Fruit fly (Drosophila melanogaster) whole organism, embryonic: ENCODE data around the gene Ser.

Experiments
- Asciz ChIP-seq: fragments of 200-800 bp; sonication (Bioruptor generic); optimal IDR thresholded peaks from 2 replicates; lab custom pipeline; 2017; ENCODE audit warnings: missing biosample characterization, mild to moderate bottlenecking, missing genetic modification characterization, missing genetic modification reagents
- CG10366 ChIP-seq: fragments of 200-800 bp; sonication (Bioruptor generic); IDR thresholded peaks from 2 replicates; pipeline ENCODE4 v1.3.6; 2022; ENCODE audit warnings: missing biosample characterization, missing genetic modification characterization
- CG12236 ChIP-seq: fragments of 200-800 bp; sonication (Bioruptor generic); optimal IDR thresholded peaks from 2 replicates; lab custom pipeline; 2016; ENCODE audit warnings: missing biosample characterization, missing genetic modification characterization
- CG12769 ChIP-seq: fragments of 200-800 bp; sonication (Bioruptor generic); optimal IDR thresholded peaks from 2 replicates; lab custom pipeline; 2019; ENCODE audit warnings: missing biosample characterization, mild to moderate bottlenecking, missing genetic modification characterization, moderate library complexity
- CG14441 ChIP-seq: fragments of 200-800 bp; sonication (Bioruptor generic); IDR thresholded peaks from 2 replicates; pipeline ENCODE4 v1.3.6; 2022; ENCODE audit warnings: missing biosample characterization, missing genetic modification characterization
- CG1647 ChIP-seq: fragments of 200-800 bp; sonication (Bioruptor generic); optimal IDR thresholded peaks from 3 replicates; lab custom pipeline; 2016; ENCODE audit warnings: missing biosample characterization, missing genetic modification characterization
- CG17186 ChIP-seq: fragments of 200-800 bp; sonication (Bioruptor generic); optimal IDR thresholded peaks from 3 replicates; lab custom pipeline; 2017; ENCODE audit warnings: missing biosample characterization, missing genetic modification reagents, missing genetic modification characterization
- CG17328 ChIP-seq: fragments of 200-800 bp; sonication (Bioruptor generic); IDR thresholded peaks from 2 replicates; pipeline ENCODE4 v1.3.6; 2022; ENCODE audit warnings: missing biosample characterization, missing genetic modification characterization
- CG1792 ChIP-seq: fragments of 200-800 bp; sonication (Bioruptor generic); optimal IDR thresholded peaks from 2 replicates; lab custom pipeline; 2016; ENCODE audit warnings: missing biosample characterization, missing genetic modification characterization
- CG31365 ChIP-seq: fragments of 200-800 bp; sonication (Bioruptor generic); optimal IDR thresholded peaks from 2 replicates; lab custom pipeline; 2018; ENCODE audit warnings: missing biosample characterization, mild to moderate bottlenecking, missing genetic modification characterization
- CG3281 ChIP-seq: fragments of 200-800 bp; sonication (Bioruptor generic); optimal IDR thresholded peaks from 3 replicates; lab custom pipeline; 2017; ENCODE audit warnings: missing biosample characterization, mild to moderate bottlenecking, missing genetic modification characterization
- CG4404 ChIP-seq: fragments of 200-800 bp; sonication (Bioruptor generic); IDR thresholded peaks from 2 replicates; pipeline ENCODE4 v1.3.6; 2022; ENCODE audit warnings: missing biosample characterization, missing genetic modification characterization
- CG7786 ChIP-seq: fragments of 200-800 bp; sonication (Bioruptor generic); optimal IDR thresholded peaks from 2 replicates; lab custom pipeline; 2016; ENCODE audit warnings: missing biosample characterization, missing genetic modification characterization
- D19A ChIP-seq: fragments of 200-800 bp; optimal IDR thresholded peaks from 3 replicates; lab custom pipeline; 2019; ENCODE audit warnings: missing biosample characterization, mild to moderate bottlenecking, missing genetic modification characterization, moderate library complexity
- Dref ChIP-seq: fragments of 200-800 bp; sonication (Bioruptor generic); IDR thresholded peaks from 2 replicates; pipeline ENCODE4 v1.3.6; 2022; ENCODE audit warnings: missing biosample characterization, missing genetic modification characterization
- Drgx ChIP-seq: fragments of 200-800 bp; sonication (Bioruptor generic); IDR thresholded peaks from 2 replicates; pipeline ENCODE4 v1.3.6; 2022; ENCODE audit warnings: missing biosample characterization, missing genetic modification characterization
- Gsc ChIP-seq: fragments of 200-800 bp; sonication (Bioruptor generic); IDR thresholded peaks from 2 replicates; pipeline ENCODE4 v1.3.6; 2022; ENCODE audit warnings: missing biosample characterization, missing genetic modification characterization
- HLH3B ChIP-seq: fragments of 200-800 bp; sonication (Bioruptor generic); IDR thresholded peaks from 2 replicates; pipeline ENCODE4 v1.3.6; 2022; ENCODE audit warnings: missing biosample characterization, missing genetic modification characterization
- HLH4C ChIP-seq: fragments of 200-800 bp; sonication (Bioruptor generic); IDR thresholded peaks from 3 replicates; pipeline ENCODE4 v1.3.6; 2022; ENCODE audit warnings: missing biosample characterization, missing genetic modification characterization; ENCODE audit not compliant: partially characterized antibody
- HLH54F ChIP-seq: fragments of 200-800 bp; sonication (Bioruptor generic); optimal IDR thresholded peaks from 3 replicates; lab custom pipeline; 2016; ENCODE audit warnings: missing biosample characterization, missing genetic modification characterization
- HLHmδ ChIP-seq: fragments of 200-800 bp; sonication (Bioruptor generic); optimal IDR thresholded peaks from 2 replicates; lab custom pipeline; 2018; ENCODE audit warnings: missing biosample characterization, mild to moderate bottlenecking, missing genetic modification characterization, moderate library complexity
- Hey ChIP-seq: fragments of 200-800 bp; sonication (Bioruptor generic); optimal IDR thresholded peaks from 3 replicates; lab custom pipeline; 2018; ENCODE audit warnings: missing biosample characterization, mild to moderate bottlenecking, missing genetic modification characterization
- Max ChIP-seq: fragments of 200-800 bp; sonication (Bioruptor generic); optimal IDR thresholded peaks from 2 replicates; lab custom pipeline; 2016; ENCODE audit warnings: missing biosample characterization, mild to moderate bottlenecking, missing genetic modification characterization
- Spps ChIP-seq: fragments of 200-800 bp; sonication (Bioruptor generic); optimal IDR thresholded peaks from 2 replicates; lab custom pipeline; 2018; ENCODE audit warnings: missing biosample characterization, mild to moderate bottlenecking, missing genetic modification characterization
- YL-1 ChIP-seq: fragments of 200-800 bp; sonication (Bioruptor generic); optimal IDR thresholded peaks from 3 replicates; lab custom pipeline; 2017; ENCODE audit warnings: missing biosample characterization, mild to moderate bottlenecking, missing genetic modification characterization
- ap ChIP-seq: fragments of 200-800 bp; sonication (Bioruptor generic); IDR thresholded peaks from 2 replicates; pipeline ENCODE4 v1.3.6; 2022; ENCODE audit warnings: missing biosample characterization, missing genetic modification characterization
- cato ChIP-seq: fragments of 200-800 bp; sonication (Bioruptor generic); optimal IDR thresholded peaks from 2 replicates; lab custom pipeline; 2016; ENCODE audit warnings: missing biosample characterization, missing genetic modification characterization, borderline replicate concordance
- crc ChIP-seq: fragments of 200-800 bp; sonication (Bioruptor generic); optimal IDR thresholded peaks from 2 replicates; lab custom pipeline; 2016; ENCODE audit warnings: missing biosample characterization, missing genetic modification characterization
- crol ChIP-seq: fragments of 200-800 bp; sonication (Bioruptor generic); IDR thresholded peaks from 2 replicates; pipeline ENCODE4 v1.3.6; 2022; ENCODE audit warnings: missing biosample characterization, missing genetic modification characterization
- dmrt11E ChIP-seq: fragments of 200-800 bp; sonication (Bioruptor generic); optimal IDR thresholded peaks from 3 replicates; lab custom pipeline; 2018; ENCODE audit warnings: missing biosample characterization, mild to moderate bottlenecking, missing genetic modification characterization, moderate library complexity
- eve ChIP-seq, 2 experiments: fragments of >200 bp; optimal IDR thresholded peaks; 2 replicates each; lab custom pipeline; 2017; ENCODE audit warnings: missing biosample characterization in 2 of 2, missing genetic modification characterization in 2 of 2
- fd3F ChIP-seq: fragments of 200-800 bp; sonication (Bioruptor generic); optimal IDR thresholded peaks from 2 replicates; lab custom pipeline; 2018; ENCODE audit warnings: missing biosample characterization, mild to moderate bottlenecking, missing genetic modification characterization, moderate library complexity
- ftz-f1 ChIP-seq: fragments of 200-800 bp; sonication (Bioruptor generic); optimal IDR thresholded peaks from 2 replicates; lab custom pipeline; 2016; ENCODE audit warnings: missing biosample characterization, missing genetic modification characterization
- gfzf ChIP-seq: fragments of 200-800 bp; sonication (Bioruptor generic); optimal IDR thresholded peaks from 2 replicates; lab custom pipeline; 2016; ENCODE audit warnings: missing biosample characterization, mild to moderate bottlenecking, missing genetic modification characterization, moderate library complexity
- gro ChIP-seq: fragments of 200-800 bp; sonication (Bioruptor generic); optimal IDR thresholded peaks from 2 replicates; lab custom pipeline; 2016; ENCODE audit warnings: missing biosample characterization, missing genetic modification characterization
- ham ChIP-seq: fragments of 200-800 bp; sonication (Bioruptor generic); IDR thresholded peaks from 2 replicates; pipeline ENCODE4 v1.3.6; 2022; ENCODE audit warnings: missing biosample characterization, missing genetic modification characterization
- hth ChIP-seq: fragments of >200 bp; optimal IDR thresholded peaks from 2 replicates; lab custom pipeline; 2017; ENCODE audit warnings: inconsistent platforms
- jumu ChIP-seq: fragments of 200-800 bp; sonication (Bioruptor generic); optimal IDR thresholded peaks from 3 replicates; lab custom pipeline; 2016; ENCODE audit warnings: missing biosample characterization, missing genetic modification characterization
- lola ChIP-seq, 3 experiments: fragments of >200 bp in 2 of 3; fragments of 200-800 bp in 1 of 3; sonication (Bioruptor generic) in 1 of 3; optimal IDR thresholded peaks; 2 replicates each; lab custom pipeline; 2017 to 2019; ENCODE audit warnings: missing biosample characterization in 3 of 3, missing genetic modification characterization in 3 of 3, mild to moderate bottlenecking in 1 of 3, moderate library complexity in 1 of 3
- nmo ChIP-seq: fragments of 200-800 bp; sonication (Bioruptor generic); optimal IDR thresholded peaks from 2 replicates; lab custom pipeline; 2018; ENCODE audit warnings: missing biosample characterization, mild to moderate bottlenecking, missing genetic modification characterization, moderate library complexity
- peb ChIP-seq: fragments of 200-800 bp; sonication (Bioruptor generic); IDR thresholded peaks from 2 replicates; pipeline ENCODE4 v1.3.6; 2022; ENCODE audit warnings: missing biosample characterization, missing genetic modification characterization
- run ChIP-seq: fragments of 200-800 bp; sonication (Bioruptor generic); optimal IDR thresholded peaks from 3 replicates; lab custom pipeline; 2018; ENCODE audit warnings: missing biosample characterization, mild to moderate bottlenecking, missing genetic modification characterization
- sim ChIP-seq: fragments of 200-800 bp; sonication (Bioruptor generic); IDR thresholded peaks from 2 replicates; pipeline ENCODE4 v1.3.6; 2022; ENCODE audit warnings: missing biosample characterization, missing genetic modification characterization
- slp2 ChIP-seq: fragments of 200-800 bp; sonication (Bioruptor generic); optimal IDR thresholded peaks from 2 replicates; lab custom pipeline; 2016; ENCODE audit warnings: missing biosample characterization, missing genetic modification characterization
- sob ChIP-seq: fragments of 200-800 bp; sonication (Bioruptor generic); IDR thresholded peaks from 2 replicates; pipeline ENCODE4 v1.3.6; 2022; ENCODE audit warnings: missing biosample characterization, missing genetic modification characterization
- stwl ChIP-seq: fragments of 200-800 bp; sonication (Bioruptor generic); optimal IDR thresholded peaks from 3 replicates; lab custom pipeline; 2018; ENCODE audit warnings: missing biosample characterization, mild to moderate bottlenecking, missing genetic modification characterization, moderate library complexity
- ttk ChIP-seq: fragments of 200-800 bp; sonication (Bioruptor generic); IDR thresholded peaks from 2 replicates; pipeline ENCODE4 v2.1.2; 2022; ENCODE audit warnings: missing biosample characterization, missing genetic modification characterization
- twi ChIP-seq: fragments of 200-800 bp; optimal IDR thresholded peaks from 2 replicates; lab custom pipeline; 2019; ENCODE audit warnings: missing biosample characterization, mild to moderate bottlenecking, missing genetic modification characterization, moderate library complexity
- unpg ChIP-seq: fragments of 200-800 bp; sonication (Bioruptor generic); optimal IDR thresholded peaks from 3 replicates; lab custom pipeline; 2018; ENCODE audit warnings: missing biosample characterization, mild to moderate bottlenecking, missing genetic modification characterization, moderate library complexity

Ser gene

dm6 chr3R:27135692-27136641 lies 58.1 kb downstream of the Ser start (continued):
- TF ChIP-seq CG17328 (GFP tag; lab: Robert Waterston, UW) (peak; percentile 68), CG7786 (GFP tag; lab: Kevin White, UChicago) (peak; percentile 29), CG1792 (GFP tag; lab: Kevin White, UChicago) (peak; percentile 74), Hey (tag; lab: Kevin White, UChicago) (no peak), ham (GFP tag; lab: Robert Waterston, UW) (no peak), CG12236 (peak; percentile 88), stwl (tag; lab: Kevin White, UChicago) (peak; percentile 38), crc (peak; percentile 32), crol (GFP tag; lab: Robert Waterston, UW) (no peak), CG3281 (GFP tag; lab: Kevin White, UChicago) (peak; percentile 20), CG17186 (peak; percentile 66), CG1647 (GFP tag; lab: Kevin White, UChicago) (peak; percentile 33), CG31365 (tag; lab: Kevin White, UChicago) (peak; percentile 21), unpg (GFP tag; lab: Kevin White, UChicago) (peak; percentile 67), cato (GFP tag; lab: Kevin White, UChicago) (peak; percentile 46), nmo (GFP tag; lab: Kevin White, UChicago) (peak; percentile 27), HLHmδ (GFP tag; lab: Kevin White, UChicago) (no peak), run (tag; lab: Kevin White, UChicago) (peak; percentile 30), ap (no peak), ttk (peak; percentile 13; the same call in 1 of the 2 replicates), hth (no peak), Dref (GFP tag; lab: Robert Waterston, UW) (no peak), sim (GFP tag; lab: Robert Waterston, UW) (peak; percentile 62; the same call in 1 of the 2 replicates), CG10366 (GFP tag; lab: Robert Waterston, UW) (0 out of 2 replicates have a peak, but pooled peaks have one; percentile 12), eve (GFP tag; optimal IDR thresholded peaks at IDR 0.05; lab: Kevin White, UChicago) (peak in 1 of 2 experiments; percentile 73), Drgx (GFP tag; lab: Robert Waterston, UW) (no peak), lola (GFP tag; optimal IDR thresholded peaks at IDR 0.05; lab: Kevin White, UChicago) (peak in 1 of 3 experiments; percentile 72), HLH54F (GFP tag; lab: Kevin White, UChicago) (no peak), CG4404 (GFP tag; lab: Robert Waterston, UW) (no peak), HLH3B (peak; percentile 54; the same call in 1 of the 2 replicates), D19A (tag; lab: Kevin White, UChicago) (peak; percentile 69), HLH4C (GFP tag; lab: Robert Waterston, UW) (no peak), slp2 (GFP tag; lab: Kevin White, UChicago) (peak; percentile 43), CG14441 (peak; percentile 34; the same call in 1 of the 2 replicates), CG12769 (tag; lab: Kevin White, UChicago) (no peak), sob (GFP tag; lab: Robert Waterston, UW) (0 out of 2 replicates have a peak, but pooled peaks have one; percentile 44), twi (tag; lab: Kevin White, UChicago) (peak; percentile 53), gfzf (no peak), ftz-f1 (GFP tag; lab: Kevin White, UChicago) (no peak), fd3F (peak; percentile 62), jumu (GFP tag; lab: Kevin White, UChicago) (peak; percentile 27), Max (GFP tag; lab: Kevin White, UChicago) (peak; percentile 49), peb (GFP tag; lab: Robert Waterston, UW) (no peak), Gsc (GFP tag; lab: Robert Waterston, UW) (no peak), YL-1 (GFP tag; lab: Kevin White, UChicago) (peak; percentile 62), Spps (peak; percentile 47), dmrt11E (peak; percentile 85), gro (GFP tag; lab: Kevin White, UChicago) (no peak), Asciz (peak; percentile 89)
